Worm (Caenorhabditis elegans) whole organism, midembryonic: Measurements from ENCODE around the gene znf-706.

Experiments
- flt-1 ChIP-seq: fragments of 200-800 bp; sonication (Bioruptor generic); IDR thresholded peaks from 2 replicates; pipeline ENCODE4 v1.3.6; 2022; ENCODE audit warnings: missing genetic modification characterization, missing compliant biosample characterization
- med-1 ChIP-seq: sonication (generic microtip); optimal IDR thresholded peaks from 2 replicates; lab custom pipeline; 2017; ENCODE audit warnings: missing genetic modification characterization, mild to moderate bottlenecking, missing compliant biosample characterization, antibody characterized with exemption, missing genetic modification reagents; ENCODE audit not compliant: insufficient read depth
- ztf-29 ChIP-seq: fragments of 200-800 bp; sonication (Bioruptor generic); IDR thresholded peaks from 2 replicates; pipeline ENCODE4 v1.3.6; 2022; ENCODE audit warnings: missing genetic modification reagents, missing genetic modification characterization, missing compliant biosample characterization

- TF ChIP-seq flt-1 (GFP tag; lab: Robert Waterston, UW): no peak
- TF ChIP-seq med-1 (GFP tag; lab: Kevin White, UChicago): no peak
- TF ChIP-seq ztf-29 (GFP tag; lab: Robert Waterston, UW): no peak
These were observed at the start of gene znf-706, which contains the start of gene cpna-3 for ce11 chrIV:9096160-9096879.
